Worm (Caenorhabditis elegans) whole organism, L4 larva: Measurements from ENCODE around the gene chil-22.

Source experiments
- F10B5.3 ChIP-seq: sonication (generic microtip); optimal IDR thresholded peaks from 2 replicates; lab custom pipeline; 2016; ENCODE audit warnings: mild to moderate bottlenecking, missing genetic modification characterization, missing compliant biosample characterization
- F44E2.7 ChIP-seq: fragments of 200-800 bp; sonication (Bioruptor generic); IDR thresholded peaks from 2 replicates; pipeline ENCODE4 v2.1.2; 2022; ENCODE audit warnings: missing genetic modification characterization, missing compliant biosample characterization
- T20F7.1 ChIP-seq: fragments of 200-800 bp; sonication (Bioruptor generic); optimal IDR thresholded peaks from 2 replicates; lab custom pipeline; 2018; ENCODE audit warnings: mild to moderate bottlenecking, missing genetic modification characterization, missing compliant biosample characterization
- ZK337.2 ChIP-seq: fragments of 200-800 bp; sonication (Bioruptor generic); IDR thresholded peaks from 2 replicates; pipeline ENCODE4 v1.3.6; 2022; ENCODE audit warnings: missing genetic modification reagents, missing genetic modification characterization, missing compliant biosample characterization
- ZK546.5 ChIP-seq, 2 experiments: sonication (generic microtip); optimal IDR thresholded peaks; 2 replicates each; lab custom pipeline; 2017; ENCODE audit warnings: missing biosample characterization in 2 of 2, missing genetic modification characterization in 2 of 2
- arid-1 ChIP-seq: fragments of 200-800 bp; sonication (Bioruptor generic); conservative IDR thresholded peaks from 2 replicates; pipeline ENCODE4 v1.3.6; 2022; ENCODE audit warnings: missing genetic modification reagents, missing genetic modification characterization, missing compliant biosample characterization
- ceh-28 ChIP-seq: fragments of 150-350 bp; optimal IDR thresholded peaks from 2 replicates; lab custom pipeline; 2014; ENCODE audit warnings: missing biosample characterization, missing genetic modification reagents, missing genetic modification characterization
- ceh-32 ChIP-seq: sonication (generic microtip); optimal IDR thresholded peaks from 2 replicates; lab custom pipeline; 2016; ENCODE audit warnings: mild to moderate bottlenecking, missing genetic modification characterization, missing compliant biosample characterization; ENCODE audit not compliant: poor library complexity
- ceh-62 ChIP-seq: sonication (generic microtip); optimal IDR thresholded peaks from 2 replicates; lab custom pipeline; 2017; ENCODE audit warnings: missing biosample characterization, missing genetic modification characterization
- ceh-82 ChIP-seq: sonication (generic microtip); optimal IDR thresholded peaks from 2 replicates; lab custom pipeline; 2017; ENCODE audit warnings: missing biosample characterization, missing genetic modification characterization
- ctbp-1 ChIP-seq: fragments of 200-800 bp; sonication (Bioruptor generic); IDR thresholded peaks from 2 replicates; pipeline ENCODE4 v1.3.6; 2022; ENCODE audit warnings: missing genetic modification reagents, missing genetic modification characterization, missing compliant biosample characterization
- daf-12 ChIP-seq: fragments of 150-350 bp; optimal IDR thresholded peaks from 2 replicates; lab custom pipeline; 2014; ENCODE audit warnings: missing biosample characterization, missing genetic modification reagents, missing genetic modification characterization
- daf-16 ChIP-seq, 3 experiments: sonication (generic microtip); optimal IDR thresholded peaks; 2 replicates each; lab custom pipeline; 2016 to 2017; ENCODE audit warnings: missing genetic modification characterization in 3 of 3, missing genetic modification reagents in 3 of 3, mild to moderate bottlenecking in 2 of 3, missing compliant biosample characterization in 2 of 3, missing biosample characterization in 1 of 3, moderate library complexity in 1 of 3
- dmd-6 ChIP-seq: fragments of 200-800 bp; sonication (Bioruptor generic); IDR thresholded peaks from 2 replicates; pipeline ENCODE4 v1.3.6; 2022; ENCODE audit warnings: missing genetic modification reagents, missing genetic modification characterization, missing compliant biosample characterization
- dve-1 ChIP-seq: sonication (generic microtip); optimal IDR thresholded peaks from 2 replicates; lab custom pipeline; 2017; ENCODE audit warnings: antibody characterized with exemption, mild to moderate bottlenecking, missing genetic modification characterization, missing compliant biosample characterization; ENCODE audit not compliant: insufficient read depth
- egl-27 ChIP-seq: sonication (generic microtip); optimal IDR thresholded peaks from 3 replicates; lab custom pipeline; 2017; ENCODE audit warnings: missing biosample characterization, missing genetic modification reagents, missing genetic modification characterization
- fos-1 ChIP-seq: fragments of 150-350 bp; optimal IDR thresholded peaks from 2 replicates; lab custom pipeline; 2014; ENCODE audit warnings: missing biosample characterization, missing genetic modification characterization
- hlh-11 ChIP-seq: fragments of 200-800 bp; sonication (Bioruptor generic); optimal IDR thresholded peaks from 2 replicates; lab custom pipeline; 2018; ENCODE audit warnings: mild to moderate bottlenecking, missing genetic modification characterization, missing compliant biosample characterization
- hlh-30 ChIP-seq: sonication (generic microtip); optimal IDR thresholded peaks from 2 replicates; lab custom pipeline; 2017; ENCODE audit warnings: antibody characterized with exemption, mild to moderate bottlenecking, missing genetic modification characterization, missing compliant biosample characterization; ENCODE audit not compliant: insufficient read depth
- mdl-1 ChIP-seq, 2 experiments: fragments of 150-350 bp in 1 of 2; sonication (generic microtip) in 1 of 2; optimal IDR thresholded peaks; 2 replicates each; lab custom pipeline; 2014 to 2017; ENCODE audit warnings: missing biosample characterization in 2 of 2, missing genetic modification characterization in 2 of 2
- mep-1 ChIP-seq: fragments of 150-350 bp; sonication (generic microtip); optimal IDR thresholded peaks from 3 replicates; lab custom pipeline; 2014; ENCODE audit warnings: missing biosample characterization, missing genetic modification characterization
- mes-2 ChIP-seq: sonication (generic microtip); optimal IDR thresholded peaks from 2 replicates; lab custom pipeline; 2016; ENCODE audit warnings: missing genotype, mild to moderate bottlenecking, missing genetic modification characterization, missing compliant biosample characterization; ENCODE audit not compliant: poor library complexity, severe bottlenecking
- nhr-25 ChIP-seq: sonication (generic microtip); optimal IDR thresholded peaks from 2 replicates; lab custom pipeline; 2017; ENCODE audit warnings: missing genetic modification characterization, mild to moderate bottlenecking, missing compliant biosample characterization, antibody characterized with exemption, moderate library complexity, borderline replicate concordance; ENCODE audit not compliant: insufficient read depth
- nhr-28 ChIP-seq: fragments of 150-350 bp; optimal IDR thresholded peaks from 2 replicates; lab custom pipeline; 2014; ENCODE audit warnings: missing biosample characterization, missing genetic modification characterization
- nhr-41 ChIP-seq: fragments of 200-800 bp; sonication (Bioruptor generic); IDR thresholded peaks from 2 replicates; pipeline ENCODE4 v1.3.6; 2022; ENCODE audit warnings: missing genetic modification reagents, missing genetic modification characterization, missing compliant biosample characterization
- nhr-42 ChIP-seq: fragments of 200-800 bp; sonication (Bioruptor generic); IDR thresholded peaks from 2 replicates; pipeline ENCODE4 v1.3.6; 2022; ENCODE audit warnings: missing genetic modification characterization, missing compliant biosample characterization
- nhr-48 ChIP-seq: sonication (generic microtip); optimal IDR thresholded peaks from 2 replicates; lab custom pipeline; 2016; ENCODE audit warnings: mild to moderate bottlenecking, missing genetic modification characterization, missing compliant biosample characterization
- nhr-77 ChIP-seq: fragments of 150-350 bp; optimal IDR thresholded peaks from 2 replicates; lab custom pipeline; 2014; ENCODE audit warnings: missing biosample characterization, missing genetic modification characterization
- rbr-2 ChIP-seq: sonication (generic microtip); optimal IDR thresholded peaks from 2 replicates; lab custom pipeline; 2016; ENCODE audit warnings: missing genotype, missing genetic modification characterization, missing compliant biosample characterization
- saeg-2 ChIP-seq: fragments of 200-800 bp; sonication (Bioruptor generic); IDR thresholded peaks from 2 replicates; pipeline ENCODE4 v1.3.6; 2022; ENCODE audit warnings: missing genetic modification reagents, missing genetic modification characterization, missing compliant biosample characterization
- skn-1 ChIP-seq: fragments of 150-350 bp; optimal IDR thresholded peaks from 2 replicates; lab custom pipeline; 2014; ENCODE audit warnings: missing biosample characterization, missing genetic modification characterization
- snpc-1.2 ChIP-seq: fragments of 200-800 bp; sonication (Bioruptor generic); IDR thresholded peaks from 2 replicates; pipeline ENCODE4 v1.3.6; 2022; ENCODE audit warnings: missing genetic modification reagents, missing genetic modification characterization, missing compliant biosample characterization
- snpc-4 ChIP-seq: fragments of 150-350 bp; optimal IDR thresholded peaks from 2 replicates; lab custom pipeline; 2014; ENCODE audit warnings: missing biosample characterization, missing genetic modification characterization
- tra-1 ChIP-seq: fragments of 200-800 bp; sonication (Bioruptor generic); IDR thresholded peaks from 2 replicates; pipeline ENCODE4 v1.3.6; 2022; ENCODE audit warnings: missing genetic modification reagents, missing genetic modification characterization, missing compliant biosample characterization
- unc-130 ChIP-seq: sonication (generic microtip); optimal IDR thresholded peaks from 2 replicates; lab custom pipeline; 2016; ENCODE audit warnings: missing genetic modification reagents, missing genetic modification characterization, missing compliant biosample characterization
- unc-39 ChIP-seq: sonication (generic microtip); optimal IDR thresholded peaks from 2 replicates; lab custom pipeline; 2017; ENCODE audit warnings: missing biosample characterization, missing genetic modification characterization
- unc-62 ChIP-seq, 3 experiments: fragments of 150-350 bp in 1 of 3; sonication (generic microtip); optimal IDR thresholded peaks in 2 of 3; peaks in 1 of 3; 1 replicate in 1 of 3; 2 replicates in 2 of 3; lab custom pipeline; 2014 to 2017; ENCODE audit warnings: missing biosample characterization in 3 of 3, missing genetic modification characterization in 3 of 3, missing genetic modification reagents in 3 of 3, missing genotype in 1 of 3
- zip-11 ChIP-seq: fragments of 200-800 bp; sonication (Bioruptor generic); IDR thresholded peaks from 2 replicates; pipeline ENCODE4 v1.3.6; 2022; ENCODE audit warnings: missing genetic modification characterization, missing compliant biosample characterization
- zip-2 ChIP-seq: fragments of 150-350 bp; optimal IDR thresholded peaks from 2 replicates; lab custom pipeline; 2014; ENCODE audit warnings: missing biosample characterization, missing genetic modification characterization
- ztf-11 ChIP-seq: fragments of 150-350 bp; optimal IDR thresholded peaks from 2 replicates; lab custom pipeline; 2014; ENCODE audit warnings: missing biosample characterization, missing genetic modification characterization
- ztf-7 ChIP-seq: fragments of 150-350 bp; optimal IDR thresholded peaks from 2 replicates; lab custom pipeline; 2014; ENCODE audit warnings: missing biosample characterization, missing genetic modification characterization

Gene chil-22

ce11 chrII:9426076-9426475 lies 39.9 kb downstream of the chil-22 start, which contains the start of gene M176.10:
TSS of gene M176.10 (minus strand) at chrII:9426176.
- TF ChIP-seq skn-1 (tag; lab: Kevin White, UChicago): no peak
- TF ChIP-seq nhr-42 (GFP tag; lab: Robert Waterston, UW): no peak
- no peak for TF ChIP-seq F10B5.3 (tag; lab: Kevin White, UChicago)
- no peak for TF ChIP-seq ztf-7 (tag; lab: Kevin White, UChicago)
- no peak for TF ChIP-seq unc-62 (GFP tag; optimal IDR thresholded peaks at IDR 0.05 in 1 of 2; lab: Kevin White, UChicago)
- no peak for TF ChIP-seq unc-62 (tag; optimal IDR thresholded peaks at IDR 0.05; lab: Kevin White, UChicago)
- no peak for TF ChIP-seq ceh-62 (tag; lab: Kevin White, UChicago)
- no peak for TF ChIP-seq tra-1 (GFP tag; lab: Robert Waterston, UW)
- TF ChIP-seq unc-39 (tag; lab: Kevin White, UChicago): no peak
- no peak for TF ChIP-seq snpc-1.2 (GFP tag; lab: Robert Waterston, UW)
- no peak for TF ChIP-seq nhr-25 (tag; lab: Kevin White, UChicago)

- no peak for TF ChIP-seq dmd-6
Measured at ce11 chrII:9421969-9422368, 44.0 kb downstream of the chil-22 start, which contains the start of gene M176.11. TSS of gene M176.11 (plus strand) at chrII:9422269.

- TF ChIP-seq nhr-28 (tag; lab: Kevin White, UChicago) (peak; percentile 37), ceh-32 (tag; lab: Kevin White, UChicago) (no peak), rbr-2 (tag; lab: Kevin White, UChicago) (no peak), saeg-2 (no peak), F44E2.7 (GFP tag; lab: Robert Waterston, UW) (no peak), hlh-30 (tag; lab: Kevin White, UChicago) (peak; percentile 24), tra-1 (GFP tag; lab: Robert Waterston, UW) (no peak), dve-1 (tag; lab: Kevin White, UChicago) (no peak), zip-11 (GFP tag; lab: Robert Waterston, UW) (no peak), unc-130 (GFP tag; lab: Kevin White, UChicago) (no peak), mdl-1 (tag; optimal IDR thresholded peaks at IDR 0.05; lab: Kevin White, UChicago) (no peak), arid-1 (no peak), snpc-4 (tag; lab: Kevin White, UChicago) (no peak), hlh-11 (peak; percentile 3), unc-62 (GFP tag; optimal IDR thresholded peaks at IDR 0.05 in 1 of 2; lab: Kevin White, UChicago) (peak in 1 of 2 experiments; percentile 91), unc-62 (tag; optimal IDR thresholded peaks at IDR 0.05; lab: Kevin White, UChicago) (no peak), daf-16 (GFP tag; optimal IDR thresholded peaks at IDR 0.05; lab: Kevin White, UChicago) (no peak), daf-16 (tag; optimal IDR thresholded peaks at IDR 0.05; lab: Kevin White, UChicago) (peak; percentile 10), dmd-6 (peak; percentile 58)
Measured at ce11 chrII:9418843-9419532, 47.0 kb downstream of the chil-22 start.

- no peak for TF ChIP-seq ZK546.5 (tag; optimal IDR thresholded peaks at IDR 0.05; lab: Kevin White, UChicago)
- TF ChIP-seq ztf-11 (tag; lab: Kevin White, UChicago): no peak
- TF ChIP-seq mes-2 (tag; lab: Kevin White, UChicago): peak; percentile 18
- peak; percentile 7 for TF ChIP-seq nhr-77
- no peak for TF ChIP-seq zip-2 (tag; lab: Kevin White, UChicago)
- no peak for TF ChIP-seq egl-27 (tag; lab: Kevin White, UChicago)
- TF ChIP-seq hlh-30 (tag; lab: Kevin White, UChicago): no peak
- TF ChIP-seq ztf-7 (tag; lab: Kevin White, UChicago): no peak
- no peak for TF ChIP-seq rbr-2 (tag; lab: Kevin White, UChicago)
- no peak for TF ChIP-seq tra-1 (GFP tag; lab: Robert Waterston, UW)
- TF ChIP-seq mep-1: no peak
- TF ChIP-seq fos-1: no peak
- TF ChIP-seq ZK337.2 (GFP tag; lab: Robert Waterston, UW): no peak
- no peak for TF ChIP-seq daf-16 (GFP tag; optimal IDR thresholded peaks at IDR 0.05; lab: Kevin White, UChicago)
- TF ChIP-seq daf-16 (tag; optimal IDR thresholded peaks at IDR 0.05; lab: Kevin White, UChicago): peak; percentile 40
- no peak for TF ChIP-seq daf-12
- no peak for TF ChIP-seq nhr-41 (GFP tag; lab: Robert Waterston, UW)
- no peak for TF ChIP-seq unc-62 (GFP tag; optimal IDR thresholded peaks at IDR 0.05 in 1 of 2; lab: Kevin White, UChicago)
- TF ChIP-seq unc-62 (tag; optimal IDR thresholded peaks at IDR 0.05; lab: Kevin White, UChicago): no peak
- no peak for TF ChIP-seq ceh-82 (tag; lab: Kevin White, UChicago)
- TF ChIP-seq ceh-28 (tag; lab: Kevin White, UChicago): no peak
- TF ChIP-seq nhr-48: no peak
- TF ChIP-seq nhr-42 (GFP tag; lab: Robert Waterston, UW): no peak
- TF ChIP-seq F10B5.3 (tag; lab: Kevin White, UChicago): no peak
- TF ChIP-seq T20F7.1: no peak
- TF ChIP-seq unc-130 (GFP tag; lab: Kevin White, UChicago): no peak
- no peak for TF ChIP-seq ctbp-1 (GFP tag; lab: Robert Waterston, UW)
Measured at ce11 chrII:9418065-9418567, 47.9 kb downstream of the chil-22 start, which contains the start of the genes M176.4 and M176.16. TSS of gene M176.4 (plus strand) at chrII:9418365. TSS of gene M176.16 (plus strand) at chrII:9418517.
